Fruit fly (Drosophila melanogaster) whole organism, adult: Measurements from ENCODE around the gene Myb.
A peak's percentile ranks its signal among the peaks of the same experiment; 100 is the strongest.

Experiments used
- CG11617 ChIP-seq: fragments of 200-800 bp; sonication (Bioruptor generic); optimal IDR thresholded peaks from 2 replicates; lab custom pipeline; 2017; ENCODE audit warnings: mild to moderate bottlenecking, missing biosample characterization, missing genetic modification reagents, missing genetic modification characterization
- CG12768 ChIP-seq: fragments of 200-800 bp; sonication (Bioruptor generic); optimal IDR thresholded peaks from 2 replicates; lab custom pipeline; 2017; ENCODE audit warnings: missing biosample characterization, missing genetic modification characterization, mild to moderate bottlenecking, moderate library complexity, missing genetic modification reagents
- CG14711 ChIP-seq: fragments of 200-800 bp; sonication (Bioruptor generic); optimal IDR thresholded peaks from 2 replicates; lab custom pipeline; 2018; ENCODE audit warnings: missing biosample characterization, mild to moderate bottlenecking, missing genetic modification characterization, moderate library complexity
- CG1620 ChIP-seq: fragments of 200-800 bp; sonication (Bioruptor generic); optimal IDR thresholded peaks from 2 replicates; lab custom pipeline; 2016; ENCODE audit warnings: missing biosample characterization, missing genetic modification characterization
- CG33017 ChIP-seq: fragments of 200-800 bp; sonication (Bioruptor generic); optimal IDR thresholded peaks from 2 replicates; lab custom pipeline; 2018; ENCODE audit warnings: missing biosample characterization, mild to moderate bottlenecking, missing genetic modification characterization, moderate library complexity
- CG5204 ChIP-seq: fragments of 200-800 bp; sonication (Bioruptor generic); optimal IDR thresholded peaks from 2 replicates; lab custom pipeline; 2016; ENCODE audit warnings: missing biosample characterization, missing genetic modification characterization
- CG7045 ChIP-seq: fragments of 200-800 bp; sonication (Bioruptor generic); optimal IDR thresholded peaks from 2 replicates; lab custom pipeline; 2017; ENCODE audit warnings: missing biosample characterization, mild to moderate bottlenecking, missing genetic modification characterization
- CG7101 ChIP-seq: fragments of 200-800 bp; sonication (Bioruptor generic); optimal IDR thresholded peaks from 2 replicates; lab custom pipeline; 2018; ENCODE audit warnings: missing biosample characterization, mild to moderate bottlenecking, missing genetic modification characterization, moderate library complexity
- Clk ChIP-seq: fragments of 200-800 bp; sonication (Bioruptor generic); optimal IDR thresholded peaks from 2 replicates; lab custom pipeline; 2017; ENCODE audit warnings: missing biosample characterization, missing genetic modification characterization
- Crg-1 ChIP-seq: fragments of 200-800 bp; sonication (Bioruptor generic); optimal IDR thresholded peaks from 2 replicates; lab custom pipeline; 2016; ENCODE audit warnings: missing biosample characterization, missing genetic modification characterization
- Hr96 ChIP-seq: fragments of 200-800 bp; sonication (Bioruptor generic); optimal IDR thresholded peaks from 2 replicates; lab custom pipeline; 2016; ENCODE audit warnings: missing biosample characterization, missing genetic modification characterization
- Mnt ChIP-seq: fragments of 200-800 bp; sonication (Bioruptor generic); optimal IDR thresholded peaks from 2 replicates; lab custom pipeline; 2016; ENCODE audit warnings: missing biosample characterization, mild to moderate bottlenecking, missing genetic modification characterization
- bab1 ChIP-seq: fragments of 200-800 bp; sonication (Bioruptor generic); optimal IDR thresholded peaks from 3 replicates; lab custom pipeline; 2019; ENCODE audit warnings: missing biosample characterization, mild to moderate bottlenecking, missing genetic modification characterization, moderate library complexity
- cic ChIP-seq: fragments of 200-800 bp; sonication (Bioruptor generic); optimal IDR thresholded peaks from 2 replicates; lab custom pipeline; 2017; ENCODE audit warnings: missing biosample characterization, mild to moderate bottlenecking, missing genetic modification characterization, moderate library complexity
- cnc ChIP-seq, 2 experiments: fragments of >200 bp; optimal IDR thresholded peaks; 2 replicates each; lab custom pipeline; 2017
- kay ChIP-seq: fragments of 200-800 bp; sonication (Bioruptor generic); peaks from one replicate; lab custom pipeline; 2016; ENCODE audit warnings: missing biosample characterization, missing genetic modification characterization, borderline replicate concordance
- ovo ChIP-seq: fragments of 200-800 bp; sonication (Bioruptor generic); optimal IDR thresholded peaks from 2 replicates; lab custom pipeline; 2016; ENCODE audit warnings: missing biosample characterization, missing genetic modification characterization
- pad ChIP-seq: fragments of 200-800 bp; sonication (Bioruptor generic); optimal IDR thresholded peaks from 3 replicates; lab custom pipeline; 2017; ENCODE audit warnings: missing biosample characterization, missing genetic modification characterization, mild to moderate bottlenecking, moderate library complexity, missing genetic modification reagents
- tj ChIP-seq: fragments of 200-800 bp; sonication (Bioruptor generic); optimal IDR thresholded peaks from 3 replicates; lab custom pipeline; 2017; ENCODE audit warnings: missing biosample characterization, mild to moderate bottlenecking, missing genetic modification characterization, moderate library complexity
- toe ChIP-seq: fragments of 200-800 bp; sonication (Bioruptor generic); optimal IDR thresholded peaks from 2 replicates; lab custom pipeline; 2016; ENCODE audit warnings: missing biosample characterization, missing genetic modification characterization

Gene Myb

DNA sequence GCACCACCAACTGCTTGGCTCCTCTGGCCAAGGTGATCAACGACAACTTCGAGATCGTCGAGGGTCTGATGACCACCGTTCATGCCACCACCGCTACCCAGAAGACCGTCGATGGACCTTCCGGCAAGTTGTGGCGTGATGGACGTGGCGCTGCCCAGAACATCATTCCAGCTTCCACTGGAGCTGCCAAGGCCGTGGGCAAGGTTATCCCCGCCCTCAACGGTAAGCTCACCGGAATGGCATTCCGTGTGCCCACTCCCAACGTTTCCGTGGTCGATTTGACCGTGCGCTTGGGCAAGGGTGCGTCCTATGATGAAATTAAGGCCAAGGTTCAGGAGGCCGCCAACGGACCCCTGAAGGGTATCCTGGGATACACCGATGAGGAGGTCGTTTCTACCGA, 11.2 kb upstream of the Myb start:
- TF ChIP-seq Clk (GFP tag; lab: Kevin White, UChicago), result no peak
- no peak for TF ChIP-seq kay (GFP tag; lab: Kevin White, UChicago)
- no peak for TF ChIP-seq cnc (optimal IDR thresholded peaks at IDR 0.05; lab: Kevin White, UChicago)
- TF ChIP-seq CG12768, result no peak
- TF ChIP-seq Crg-1 (GFP tag; lab: Kevin White, UChicago), result no peak
- TF ChIP-seq CG14711 (tag; lab: Kevin White, UChicago), result no peak
- no peak for TF ChIP-seq CG7101 (tag; lab: Kevin White, UChicago)
- TF ChIP-seq ovo (GFP tag; lab: Kevin White, UChicago), result no peak
- TF ChIP-seq Hr96 (GFP tag; lab: Kevin White, UChicago), result no peak
- no peak for TF ChIP-seq CG7045 (GFP tag; lab: Kevin White, UChicago)
- no peak for TF ChIP-seq bab1 (GFP tag; lab: Kevin White, UChicago)
- no peak for TF ChIP-seq cic (GFP tag; lab: Kevin White, UChicago)
- TF ChIP-seq tj, result no peak
- no peak for TF ChIP-seq CG11617 (GFP tag; lab: Kevin White, UChicago)
- no peak for TF ChIP-seq Mnt (GFP tag; lab: Kevin White, UChicago)
- TF ChIP-seq CG33017 (tag; lab: Kevin White, UChicago), result no peak
- no peak for TF ChIP-seq pad (GFP tag; lab: Kevin White, UChicago)
- TF ChIP-seq CG1620, result no peak

DNA sequence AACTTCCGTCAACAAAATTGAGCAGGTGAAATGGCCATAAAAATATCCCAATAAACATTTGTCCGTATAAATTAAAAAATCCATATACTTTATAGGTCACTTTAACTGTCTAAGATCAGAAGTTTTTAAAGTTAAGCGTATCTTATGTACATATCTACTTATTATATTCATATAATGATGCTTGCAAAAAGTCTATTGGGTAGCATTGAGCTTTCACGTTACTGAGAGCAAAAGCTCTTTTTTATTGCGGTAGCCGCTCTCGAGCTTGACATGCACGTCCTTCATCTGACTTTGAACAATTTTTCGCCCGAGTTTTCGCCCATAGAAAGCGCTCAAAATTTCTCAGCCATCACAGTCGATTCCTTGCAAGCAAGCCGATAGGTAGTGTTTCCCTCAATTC, 10.2 kb upstream of the Myb start, which contains the start of gene Gapdh2:
TSS of gene Gapdh2 (plus strand) at position 283 of the 400 bp plus-strand sequence.
- TF ChIP-seq CG7101 (tag; lab: Kevin White, UChicago) (peak; percentile 100), tj (peak; percentile 99), Mnt (GFP tag; lab: Kevin White, UChicago) (peak; percentile 100), CG33017 (tag; lab: Kevin White, UChicago) (peak; percentile 100), Hr96 (GFP tag; lab: Kevin White, UChicago) (peak; percentile 100), cic (GFP tag; lab: Kevin White, UChicago) (peak; percentile 98), Crg-1 (GFP tag; lab: Kevin White, UChicago) (peak; percentile 100), Clk (GFP tag; lab: Kevin White, UChicago) (peak; percentile 98), CG14711 (tag; lab: Kevin White, UChicago) (peak; percentile 100), bab1 (GFP tag; lab: Kevin White, UChicago) (peak; percentile 100), CG7045 (GFP tag; lab: Kevin White, UChicago) (peak; percentile 100), ovo (GFP tag; lab: Kevin White, UChicago) (peak; percentile 100), toe (GFP tag; lab: Kevin White, UChicago) (peak; percentile 98), CG1620 (peak; percentile 100), cnc (optimal IDR thresholded peaks at IDR 0.05; lab: Kevin White, UChicago) (no peak), CG11617 (GFP tag; lab: Kevin White, UChicago) (peak; percentile 100), CG12768 (peak; percentile 100), pad (GFP tag; lab: Kevin White, UChicago) (peak; percentile 98), kay (GFP tag; lab: Kevin White, UChicago) (peak; percentile 99), CG5204 (peak; percentile 99)

DNA sequence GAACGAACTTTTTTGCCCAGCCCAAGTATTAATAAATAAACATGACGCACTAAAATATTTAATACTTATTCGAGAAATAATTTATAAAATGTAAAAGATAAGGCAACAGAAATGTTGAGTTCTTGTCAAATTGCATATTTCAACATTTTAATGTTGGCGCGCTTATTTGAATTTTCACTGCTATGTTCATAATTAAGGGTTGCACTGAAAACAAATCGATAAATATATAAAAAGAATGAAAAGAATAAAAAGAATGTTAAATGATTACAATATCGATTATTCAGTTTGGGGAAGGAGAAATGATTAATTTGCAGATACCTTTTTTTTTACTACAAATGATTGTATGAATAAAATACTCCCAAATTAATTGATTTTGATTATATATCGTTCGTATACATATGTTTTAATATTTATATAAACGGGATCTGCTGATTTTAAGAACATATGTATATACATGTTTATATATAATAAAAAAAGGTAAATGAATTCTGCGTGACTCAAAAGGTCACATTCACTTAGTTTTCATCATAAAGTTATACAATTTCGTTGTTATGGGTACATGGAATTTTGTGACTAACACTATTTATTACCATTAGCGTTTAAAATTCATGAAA, 9.3 kb upstream of the Myb start:
- TF ChIP-seq kay (GFP tag; lab: Kevin White, UChicago) (peak; percentile 78), Hr96 (GFP tag; lab: Kevin White, UChicago) (no peak), CG33017 (tag; lab: Kevin White, UChicago) (no peak), cic (GFP tag; lab: Kevin White, UChicago) (peak; percentile 3), bab1 (GFP tag; lab: Kevin White, UChicago) (peak; percentile 29), CG14711 (tag; lab: Kevin White, UChicago) (peak; percentile 11)

DNA sequence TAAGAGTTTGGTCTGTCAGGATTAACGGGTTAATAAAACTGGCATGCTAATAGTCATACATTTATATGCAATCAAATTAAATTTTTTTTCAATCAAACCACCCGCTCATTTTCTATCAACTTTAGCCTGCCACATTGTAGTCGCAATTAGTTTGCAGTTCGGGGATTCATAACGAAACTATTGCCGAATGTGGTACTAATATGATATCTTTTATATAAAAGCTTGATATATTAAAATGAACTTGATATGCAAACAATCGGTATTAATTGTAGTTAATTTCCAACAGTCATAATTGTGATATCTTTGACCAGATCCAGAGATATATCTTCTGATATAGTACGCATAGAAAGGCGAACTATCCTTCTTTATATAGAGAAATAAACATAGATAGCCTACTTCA, 8.4 kb upstream of the Myb start:
- TF ChIP-seq ovo (GFP tag; lab: Kevin White, UChicago) (no peak), kay (GFP tag; lab: Kevin White, UChicago) (peak; percentile 60), cic (GFP tag; lab: Kevin White, UChicago) (no peak)

DNA sequence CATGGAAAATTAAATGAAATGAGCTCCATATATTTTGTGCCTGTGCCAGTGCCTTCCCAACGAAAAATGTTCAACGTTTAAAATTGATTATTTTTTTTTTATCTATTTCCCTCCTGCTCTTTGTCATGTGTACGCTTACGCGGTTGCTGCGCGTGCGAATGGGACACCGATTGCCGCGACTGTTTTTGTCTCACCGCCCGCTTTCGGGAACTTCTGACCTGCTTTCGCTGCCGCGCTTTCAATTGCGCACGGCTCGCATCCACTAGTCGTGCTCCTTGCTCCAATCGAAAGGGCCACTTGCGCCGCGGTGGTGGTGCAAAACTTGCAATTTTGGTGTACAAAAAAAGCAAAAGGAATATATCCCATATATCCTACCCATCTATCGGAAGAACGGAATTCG, 2.9 kb upstream of the Myb start:
- peak; percentile 88 for TF ChIP-seq tj
- no peak for TF ChIP-seq Clk (GFP tag; lab: Kevin White, UChicago)
- peak; percentile 28 for TF ChIP-seq CG12768
- TF ChIP-seq CG33017 (tag; lab: Kevin White, UChicago), result no peak
- peak; percentile 76 for TF ChIP-seq pad (GFP tag; lab: Kevin White, UChicago)
- TF ChIP-seq CG5204, result no peak
- TF ChIP-seq Mnt (GFP tag; lab: Kevin White, UChicago), result peak; percentile 95
- TF ChIP-seq CG11617 (GFP tag; lab: Kevin White, UChicago), result peak; percentile 76
- TF ChIP-seq CG7101 (tag; lab: Kevin White, UChicago), result peak; percentile 31
- TF ChIP-seq bab1 (GFP tag; lab: Kevin White, UChicago), result peak; percentile 45
- TF ChIP-seq cic (GFP tag; lab: Kevin White, UChicago), result peak; percentile 64
- TF ChIP-seq ovo (GFP tag; lab: Kevin White, UChicago), result peak; percentile 17
- TF ChIP-seq toe (GFP tag; lab: Kevin White, UChicago), result peak; percentile 32
- TF ChIP-seq CG7045 (GFP tag; lab: Kevin White, UChicago), result peak; percentile 8
- no peak for TF ChIP-seq Hr96 (GFP tag; lab: Kevin White, UChicago)
- TF ChIP-seq kay (GFP tag; lab: Kevin White, UChicago), result no peak
- TF ChIP-seq Crg-1 (GFP tag; lab: Kevin White, UChicago), result no peak
- TF ChIP-seq CG14711 (tag; lab: Kevin White, UChicago), result no peak
- TF ChIP-seq cnc (optimal IDR thresholded peaks at IDR 0.05; lab: Kevin White, UChicago), result no peak
- no peak for TF ChIP-seq CG1620
